Worm (Caenorhabditis elegans): Measurements from ENCODE around the gene lipl-4.

DNA sequence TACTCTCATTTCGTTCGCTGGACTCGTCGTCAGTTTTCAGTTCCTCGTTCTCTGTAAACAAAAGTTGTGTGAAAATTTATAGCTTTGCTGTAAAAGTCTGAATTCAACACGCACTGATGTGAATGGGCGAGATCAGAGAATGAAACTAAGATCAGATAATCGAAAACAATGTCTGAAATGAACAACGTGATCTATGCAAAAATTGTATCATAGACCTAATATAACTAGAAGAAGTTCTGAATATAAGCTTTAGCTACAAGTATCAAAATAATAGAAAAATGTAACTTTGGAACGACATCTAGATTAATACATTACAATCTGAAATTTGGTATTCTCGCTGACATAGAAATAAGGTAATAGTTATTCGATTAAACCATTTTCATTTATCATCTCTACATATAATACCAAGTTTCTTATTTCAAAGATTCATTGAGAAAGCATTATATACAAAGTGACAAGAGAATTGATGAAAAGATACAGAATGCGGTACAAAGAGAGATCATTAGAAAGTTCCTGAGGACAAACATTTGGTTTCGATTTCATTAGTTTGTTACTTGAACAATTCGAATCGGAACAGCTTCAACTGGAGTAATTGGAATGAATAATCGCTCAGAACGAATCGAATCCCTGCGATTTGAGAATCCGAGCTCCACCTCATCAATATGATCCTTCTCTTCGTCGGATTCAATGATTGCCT is 45.7 kb upstream of the lipl-4 start, which contains the start of gene moc-2:
- TF ChIP-seq elt-2 (tag; optimal IDR thresholded peaks at IDR 0.05) (no peak), lin-15B (tag; optimal IDR thresholded peaks at IDR 0.05) (no peak), nhr-25 (tag; optimal IDR thresholded peaks at IDR 0.05) (no peak), nhr-28 (tag; optimal IDR thresholded peaks at IDR 0.05) (no peak), nfya-1 (tag; optimal IDR thresholded peaks at IDR 0.05; ENCODE audit: insufficient read depth) (no peak), skn-1 (tag; optimal IDR thresholded peaks at IDR 0.05) (no peak), nhr-237 (tag; optimal IDR thresholded peaks at IDR 0.05) (no peak), pha-4 (tag; optimal IDR thresholded peaks at IDR 0.05) (no peak), nhr-77 (tag; optimal IDR thresholded peaks at IDR 0.05) (no peak), lin-39 (tag; optimal IDR thresholded peaks at IDR 0.05) (no peak), elt-1 (tag; optimal IDR thresholded peaks at IDR 0.05) (no peak)
